Worm (Caenorhabditis elegans): ENCODE measurements around the gene F02E11.2.

F02E11.2 gene

DNA sequence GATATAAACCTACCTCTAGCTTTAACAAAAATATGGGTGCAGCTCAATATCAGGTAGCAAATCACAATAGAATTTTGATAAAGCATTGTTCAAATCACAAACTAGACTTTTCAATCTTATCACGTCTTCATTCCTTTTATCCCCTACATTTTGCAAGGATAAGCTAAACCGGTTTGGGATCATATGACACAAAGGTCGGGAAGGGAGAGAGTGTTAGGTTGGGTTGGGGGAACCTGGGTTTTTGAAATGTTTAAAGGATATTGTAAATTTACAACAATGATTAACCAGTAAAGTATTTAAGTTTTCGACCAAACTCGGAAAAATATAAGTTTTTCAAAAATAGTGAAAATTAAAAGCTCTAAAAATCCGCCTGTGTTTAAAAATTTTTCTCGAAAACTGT is 18.5 kb upstream of the F02E11.2 start, which contains the start of gene C17F4.12:
C17F4.12 (minus strand) TSS at position 101 of the 400 bp plus-strand sequence.
- TF ChIP-seq ccch-3 (GFP tag; optimal IDR thresholded peaks at IDR 0.05), result no peak
- no peak for TF ChIP-seq T26A5.8 (tag; optimal IDR thresholded peaks at IDR 0.05)
- TF ChIP-seq mes-4 (tag; optimal IDR thresholded peaks at IDR 0.05), result no peak

DNA sequence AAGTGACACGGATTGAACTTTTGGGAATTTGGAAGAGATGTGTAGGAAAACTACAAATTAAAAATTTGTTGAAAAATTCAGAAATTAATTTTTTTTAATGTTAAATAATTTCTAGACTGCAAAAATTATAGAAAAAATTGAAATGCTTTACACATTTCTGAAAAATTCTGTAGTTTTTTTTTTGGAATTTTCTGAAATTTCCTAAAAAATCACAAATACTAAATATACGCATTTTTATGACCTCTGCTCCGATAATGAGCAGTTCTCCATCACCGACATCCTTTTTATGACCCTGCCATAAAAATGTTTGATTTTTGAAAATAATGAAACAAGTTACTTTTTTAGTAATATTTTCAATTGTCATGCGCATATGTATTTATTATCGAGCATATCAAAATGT is 17.8 kb upstream of the F02E11.2 start:
- TF ChIP-seq madf-6 (GFP tag; IDR thresholded peaks at IDR 0.05), result no peak
- TF ChIP-seq Y53G8AR.9 (GFP tag; conservative IDR thresholded peaks at IDR 0.05), result peak; percentile 47; the same call in 1 of the 2 replicates
- peak; percentile 43 for TF ChIP-seq nhr-90 (tag; optimal IDR thresholded peaks at IDR 0.05)
- no peak for TF ChIP-seq hrde-1 (tag; optimal IDR thresholded peaks at IDR 0.05; ENCODE audit: borderline replicate concordance)
- TF ChIP-seq nhr-80 (tag; optimal IDR thresholded peaks at IDR 0.05), result peak; percentile 74
- no peak for TF ChIP-seq Y95B8A.8 (GFP tag; IDR thresholded peaks at IDR 0.05)
- no peak for TF ChIP-seq rec-8 (tag; optimal IDR thresholded peaks at IDR 0.05)

DNA sequence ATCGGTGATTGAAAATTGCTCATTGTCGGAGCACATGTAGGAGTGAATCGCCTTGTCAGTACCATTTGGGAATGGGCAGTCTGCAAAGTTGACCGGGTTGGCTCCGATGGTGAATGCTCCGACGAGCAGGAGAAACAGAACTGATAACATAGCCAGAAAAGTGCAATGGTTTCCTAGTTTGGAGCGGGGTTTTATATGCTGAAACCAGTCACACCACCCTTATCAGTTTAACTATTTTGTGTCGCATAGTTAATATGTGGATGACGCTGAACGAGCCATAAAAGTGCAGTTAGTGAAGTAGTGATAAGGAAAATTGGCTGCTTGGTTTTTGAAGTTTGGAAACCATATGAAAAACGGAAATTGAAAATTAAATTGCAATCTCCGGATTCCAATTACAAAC is 16.8 kb upstream of the F02E11.2 start, which contains the start of gene C17F4.7:
C17F4.7 (minus strand) TSS at position 180 of the 400 bp plus-strand sequence.
- no peak for TF ChIP-seq xnd-1 (tag; optimal IDR thresholded peaks at IDR 0.05)
- TF ChIP-seq nhr-80 (tag; optimal IDR thresholded peaks at IDR 0.05), result peak; percentile 94
- TF ChIP-seq cebp-1 (GFP tag; IDR thresholded peaks at IDR 0.05), result no peak
- TF ChIP-seq cebp-1 (tag; optimal IDR thresholded peaks at IDR 0.05), result peak; percentile 14
- TF ChIP-seq nhr-120 (GFP tag; IDR thresholded peaks at IDR 0.05), result no peak
- TF ChIP-seq unc-130 (GFP tag; optimal IDR thresholded peaks at IDR 0.05), result no peak
- TF ChIP-seq atf-7 (tag; optimal IDR thresholded peaks at IDR 0.05), result peak; percentile 50
- no peak for TF ChIP-seq B0035.1 (tag; optimal IDR thresholded peaks at IDR 0.05)
- no peak for TF ChIP-seq Y79H2A.3 (GFP tag; conservative IDR thresholded peaks at IDR 0.05)
- no peak for TF ChIP-seq ztf-28 (GFP tag; IDR thresholded peaks at IDR 0.05)
- 0 out of 2 replicates have a peak, but pooled peaks have one; percentile 40 for TF ChIP-seq pbrm-1 (GFP tag; IDR thresholded peaks at IDR 0.05)
- peak; percentile 51 for TF ChIP-seq ets-4 (GFP tag; optimal IDR thresholded peaks at IDR 0.05)
- no peak for TF ChIP-seq F22D6.2 (tag; optimal IDR thresholded peaks at IDR 0.05)
- TF ChIP-seq dox-1 (GFP tag; IDR thresholded peaks at IDR 0.05), result peak; percentile 46
- no peak for TF ChIP-seq snpc-4 (GFP tag; optimal IDR thresholded peaks at IDR 0.05)
- no peak for TF ChIP-seq snpc-4 (tag; optimal IDR thresholded peaks at IDR 0.05)
- 0 out of 2 replicates have a peak, but pooled peaks have one; percentile 16 for TF ChIP-seq B0336.3 (GFP tag; IDR thresholded peaks at IDR 0.05)
- TF ChIP-seq ztf-22 (GFP tag; optimal IDR thresholded peaks at IDR 0.05), result peak; percentile 29
- TF ChIP-seq unc-62 (GFP tag; optimal IDR thresholded peaks at IDR 0.05), result peak; percentile 47
- no peak for TF ChIP-seq egrh-3 (GFP tag; IDR thresholded peaks at IDR 0.05)
- TF ChIP-seq hlh-26 (GFP tag; conservative IDR thresholded peaks at IDR 0.05), result no peak
- TF ChIP-seq attf-5 (GFP tag; optimal IDR thresholded peaks at IDR 0.05), result peak; percentile 2
- no peak for TF ChIP-seq Y67H2A.10 (GFP tag; conservative IDR thresholded peaks at IDR 0.05)
- TF ChIP-seq madf-10 (tag; optimal IDR thresholded peaks at IDR 0.05), result peak; percentile 11
- peak; percentile 21 for TF ChIP-seq tbp1 (GFP tag; optimal IDR thresholded peaks at IDR 0.05)
- no peak for TF ChIP-seq F57C9.4 (tag; optimal IDR thresholded peaks at IDR 0.05)
- TF ChIP-seq nfya-1 (tag; optimal IDR thresholded peaks at IDR 0.05; ENCODE audit: borderline replicate concordance, insufficient read depth), result no peak
- TF ChIP-seq ztf-26 (tag; optimal IDR thresholded peaks at IDR 0.05), result peak; percentile 6
- no peak for TF ChIP-seq lin-35 (GFP tag; optimal IDR thresholded peaks at IDR 0.05)
